Worm (Caenorhabditis elegans): ENCODE measurements around the gene tap-1.

The tap-1 gene

ce11 chrX:14602676-14603075, 13.3 kb downstream of the tap-1 start, which contains the start of gene eor-2 (continued):
- TF ChIP-seq snpc-4 (GFP tag; optimal IDR thresholded peaks at IDR 0.05) (peak; percentile 17), snpc-4 (tag; optimal IDR thresholded peaks at IDR 0.05) (peak; percentile 70 to 86 (median 72)), nfya-2 (GFP tag; IDR thresholded peaks at IDR 0.05) (no peak), attf-6 (GFP tag; IDR thresholded peaks at IDR 0.05) (no peak), sptf-2 (GFP tag; optimal IDR thresholded peaks at IDR 0.05) (no peak), F52B5.7 (tag; optimal IDR thresholded peaks at IDR 0.05) (no peak), atf-7 (tag; optimal IDR thresholded peaks at IDR 0.05) (peak; percentile 10), F10E7.11 (tag; optimal IDR thresholded peaks at IDR 0.05) (no peak), K12H6.12 (tag; optimal IDR thresholded peaks at IDR 0.05) (peak; percentile 30), ztf-28 (GFP tag; IDR thresholded peaks at IDR 0.05) (no peak), mxl-1 (tag; optimal IDR thresholded peaks at IDR 0.05) (no peak), madf-10 (tag; optimal IDR thresholded peaks at IDR 0.05) (peak; percentile 60), hrde-1 (tag; optimal IDR thresholded peaks at IDR 0.05; ENCODE audit: borderline replicate concordance) (no peak), ztf-6 (GFP tag; IDR thresholded peaks at IDR 0.05) (no peak), dpl-1 (GFP tag; optimal IDR thresholded peaks at IDR 0.05) (peak; percentile 1), rpc-1 (optimal IDR thresholded peaks at IDR 0.05) (no peak), rpc-1 (tag; optimal IDR thresholded peaks at IDR 0.05) (no peak), C06A6.2 (GFP tag; conservative IDR thresholded peaks at IDR 0.05) (no peak), lsl-1 (GFP tag; optimal IDR thresholded peaks at IDR 0.05) (no peak), him-1 (tag; optimal IDR thresholded peaks at IDR 0.05) (no peak), dpff-1 (tag; optimal IDR thresholded peaks at IDR 0.05) (no peak), let-526 (GFP tag; IDR thresholded peaks at IDR 0.05) (no peak), nhr-179 (tag; optimal IDR thresholded peaks at IDR 0.05) (no peak), F22D6.2 (tag; optimal IDR thresholded peaks at IDR 0.05) (no peak), C17E4.6 (GFP tag; IDR thresholded peaks at IDR 0.05) (no peak), cebp-2 (GFP tag; IDR thresholded peaks at IDR 0.05) (no peak)

- TF ChIP-seq cebp-1 (GFP tag; IDR thresholded peaks at IDR 0.05) (peak; percentile 59; the same call in 1 of the 2 replicates), cebp-1 (tag; optimal IDR thresholded peaks at IDR 0.05) (peak; percentile 91), somi-1 (GFP tag; optimal IDR thresholded peaks at IDR 0.05) (no peak)
These were observed 18.3 kb downstream of the tap-1 start for ce11 chrX:14607770-14608169.

- TF ChIP-seq ekl-4 (GFP tag; IDR thresholded peaks at IDR 0.05) (0 out of 2 replicates have a peak, but pooled peaks have one; percentile 30), attf-5 (GFP tag; optimal IDR thresholded peaks at IDR 0.05) (peak; percentile 34), ceh-27 (GFP tag; optimal IDR thresholded peaks at IDR 0.05) (peak; percentile 22), lin-35 (GFP tag; optimal IDR thresholded peaks at IDR 0.05) (peak in 1 of 3 experiments; percentile 32), nhr-80 (tag; optimal IDR thresholded peaks at IDR 0.05) (peak; percentile 18), zfh-2 (GFP tag; conservative IDR thresholded peaks at IDR 0.05) (peak; percentile 62), efl-1 (GFP tag; optimal IDR thresholded peaks at IDR 0.05) (no peak), lag-1 (GFP tag; IDR thresholded peaks at IDR 0.05) (no peak), D2030.7 (GFP tag; IDR thresholded peaks at IDR 0.05) (no peak), dox-1 (GFP tag; IDR thresholded peaks at IDR 0.05) (peak; percentile 29; the same call in 1 of the 2 replicates), gei-17 (GFP tag; optimal IDR thresholded peaks at IDR 0.05) (peak; percentile 33), lin-40 (tag; optimal IDR thresholded peaks at IDR 0.05) (peak; percentile 7), egrh-3 (GFP tag; IDR thresholded peaks at IDR 0.05) (no peak), atf-7 (tag; optimal IDR thresholded peaks at IDR 0.05) (peak; percentile 77), cebp-1 (GFP tag; IDR thresholded peaks at IDR 0.05) (no peak), cebp-1 (tag; optimal IDR thresholded peaks at IDR 0.05) (peak; percentile 68), madf-6 (GFP tag; IDR thresholded peaks at IDR 0.05) (0 out of 2 replicates have a peak, but pooled peaks have one; percentile 18), hmg-1.2 (GFP tag; IDR thresholded peaks at IDR 0.05) (peak; percentile 89; the same call in 1 of the 2 replicates)
These were observed 20.8 kb downstream of the tap-1 start for ce11 chrX:14610093-14610763.
